Fruit fly (Drosophila melanogaster) whole organism, wandering third instar larva: ENCODE measurements around the gene PolZ2.

Experiments used
- Abd-B ChIP-seq: fragments of >200 bp; optimal IDR thresholded peaks from 2 replicates; lab custom pipeline; 2017; ENCODE audit warnings: missing biosample characterization, missing genetic modification characterization
- CG32264 ChIP-seq: fragments of 200-800 bp; sonication (Bioruptor generic); optimal IDR thresholded peaks from 2 replicates; lab custom pipeline; 2016; ENCODE audit warnings: missing biosample characterization, missing genetic modification characterization
- CG9705 ChIP-seq: fragments of 200-800 bp; sonication (Bioruptor generic); optimal IDR thresholded peaks from 2 replicates; lab custom pipeline; 2018; ENCODE audit warnings: missing biosample characterization, mild to moderate bottlenecking, missing genetic modification characterization
- CrebA ChIP-seq: fragments of 200-800 bp; sonication (Bioruptor generic); optimal IDR thresholded peaks from 2 replicates; lab custom pipeline; 2016; ENCODE audit warnings: missing biosample characterization, mild to moderate bottlenecking, missing genetic modification characterization, borderline replicate concordance
- Dfd ChIP-seq: fragments of >200 bp; optimal IDR thresholded peaks from 2 replicates; lab custom pipeline; 2017; ENCODE audit warnings: missing biosample characterization, missing genetic modification characterization
- Dif ChIP-seq: fragments of 200-275, 200-300 bp; sonication (Bioruptor generic); optimal IDR thresholded peaks from 2 replicates; lab custom pipeline; 2018; ENCODE audit warnings: missing biosample characterization, missing genetic modification characterization; ENCODE audit not compliant: partially characterized antibody
- GATAd ChIP-seq: sonication (Bioruptor generic); optimal IDR thresholded peaks from 2 replicates; lab custom pipeline; 2016; ENCODE audit warnings: missing biosample characterization, missing genetic modification characterization
- HLH106 ChIP-seq: fragments of 200-800 bp; optimal IDR thresholded peaks from 3 replicates; lab custom pipeline; 2019; ENCODE audit warnings: missing biosample characterization, mild to moderate bottlenecking, missing genetic modification characterization, moderate library complexity
- Hnf4 ChIP-seq: fragments of 200-800 bp; sonication (Bioruptor generic); optimal IDR thresholded peaks from 2 replicates; lab custom pipeline; 2016; ENCODE audit warnings: missing biosample characterization, mild to moderate bottlenecking, missing genetic modification characterization
- Hr78 ChIP-seq: fragments of >200 bp; optimal IDR thresholded peaks from 2 replicates; lab custom pipeline; 2017; ENCODE audit warnings: missing biosample characterization, missing genetic modification characterization
- Hr83 ChIP-seq: fragments of 200-300 bp; sonication (Bioruptor generic); optimal IDR thresholded peaks from 2 replicates; lab custom pipeline; 2016; ENCODE audit warnings: missing biosample characterization, mild to moderate bottlenecking, missing genetic modification characterization, moderate library complexity; ENCODE audit not compliant: poor library complexity, severe bottlenecking
- Jra ChIP-seq: sonication (Bioruptor generic); optimal IDR thresholded peaks from 2 replicates; lab custom pipeline; 2016; ENCODE audit warnings: missing biosample characterization, missing genetic modification characterization
- Mio ChIP-seq: sonication (Bioruptor generic); optimal IDR thresholded peaks from 2 replicates; lab custom pipeline; 2016; ENCODE audit warnings: missing biosample characterization, missing genetic modification characterization
- Myc ChIP-seq: fragments of >200 bp; optimal IDR thresholded peaks from 2 replicates; lab custom pipeline; 2017
- N ChIP-seq: fragments of >200 bp; optimal IDR thresholded peaks from 2 replicates; lab custom pipeline; 2018; ENCODE audit warnings: missing biosample characterization, missing external identifiers, missing genetic modification characterization
- OdsH ChIP-seq: fragments of 200-800 bp; sonication (Bioruptor generic); optimal IDR thresholded peaks from 2 replicates; lab custom pipeline; 2016; ENCODE audit warnings: missing biosample characterization, mild to moderate bottlenecking, missing genetic modification characterization
- Rel ChIP-seq, 2 experiments: fragments of 200-800 bp; sonication (Bioruptor generic) in 1 of 2; optimal IDR thresholded peaks; 2 replicates in 1 of 2; 3 replicates in 1 of 2; lab custom pipeline; 2016 to 2019; ENCODE audit warnings: mild to moderate bottlenecking in 2 of 2, missing biosample characterization in 2 of 2, missing genetic modification characterization in 2 of 2, moderate library complexity in 1 of 2
- Sp1 ChIP-seq: fragments of 200-800 bp; sonication (Bioruptor generic); optimal IDR thresholded peaks from 3 replicates; lab custom pipeline; 2019; ENCODE audit warnings: missing biosample characterization, mild to moderate bottlenecking, missing genetic modification characterization, moderate library complexity
- Vsx2 ChIP-seq: fragments of 200-300, 225-300 bp; sonication (Bioruptor generic); optimal IDR thresholded peaks from 2 replicates; lab custom pipeline; 2018; ENCODE audit warnings: missing biosample characterization, missing genetic modification characterization; ENCODE audit not compliant: partially characterized antibody
- br ChIP-seq: fragments of 200-800 bp; sonication (Bioruptor generic); optimal IDR thresholded peaks from 2 replicates; lab custom pipeline; 2016; ENCODE audit warnings: missing biosample characterization, missing genetic modification characterization
- brk ChIP-seq: fragments of 200-800 bp; sonication (Bioruptor generic); optimal IDR thresholded peaks from 2 replicates; lab custom pipeline; 2016; ENCODE audit warnings: missing biosample characterization, mild to moderate bottlenecking, missing genetic modification characterization
- dl ChIP-seq, 2 experiments: fragments of 175-275, 200-275 bp in 1 of 2; fragments of 200-275 bp in 1 of 2; sonication (Bioruptor generic); optimal IDR thresholded peaks; lab custom pipeline; 2018; ENCODE audit warnings: mild to moderate bottlenecking in 2 of 2, missing biosample characterization in 2 of 2, missing genetic modification characterization in 2 of 2, moderate library complexity in 2 of 2; ENCODE audit not compliant: partially characterized antibody in 2 of 2, insufficient read depth in 1 of 2
- dmrt93B ChIP-seq: fragments of 200-800 bp; sonication (Bioruptor generic); optimal IDR thresholded peaks from 2 replicates; lab custom pipeline; 2018; ENCODE audit warnings: missing biosample characterization, mild to moderate bottlenecking, missing genetic modification characterization
- dsf ChIP-seq: sonication (Bioruptor generic); optimal IDR thresholded peaks from 2 replicates; lab custom pipeline; 2016; ENCODE audit warnings: missing biosample characterization, missing genetic modification characterization, borderline replicate concordance
- ey ChIP-seq: fragments of 200-800 bp; sonication (Bioruptor generic); optimal IDR thresholded peaks from 2 replicates; lab custom pipeline; 2016; ENCODE audit warnings: missing biosample characterization, missing genetic modification characterization
- foxo ChIP-seq, 2 experiments: fragments of 200-800 bp; sonication (Bioruptor generic); optimal IDR thresholded peaks; 2 replicates in 1 of 2; 3 replicates in 1 of 2; lab custom pipeline; 2016 to 2017; ENCODE audit warnings: missing biosample characterization in 2 of 2, missing genetic modification characterization in 2 of 2
- fru ChIP-seq: fragments of 200-800 bp; sonication (Bioruptor generic); optimal IDR thresholded peaks from 3 replicates; lab custom pipeline; 2016; ENCODE audit warnings: missing biosample characterization, mild to moderate bottlenecking, missing genetic modification characterization
- h ChIP-seq: fragments of 200-800 bp; sonication (Bioruptor generic); optimal IDR thresholded peaks from 3 replicates; lab custom pipeline; 2016; ENCODE audit warnings: missing biosample characterization, mild to moderate bottlenecking, missing genetic modification characterization
- jim ChIP-seq: fragments of 175-275, 200-325 bp; sonication (Bioruptor generic); optimal IDR thresholded peaks from 2 replicates; lab custom pipeline; 2016; ENCODE audit warnings: missing biosample characterization, mild to moderate bottlenecking, missing genetic modification characterization
- lola ChIP-seq: fragments of >200 bp; optimal IDR thresholded peaks from 2 replicates; lab custom pipeline; 2017; ENCODE audit warnings: missing biosample characterization, missing genetic modification characterization
- pan ChIP-seq: fragments of >200 bp; optimal IDR thresholded peaks from 2 replicates; lab custom pipeline; 2017
- psq ChIP-seq: fragments of 200-800 bp; sonication (Bioruptor generic); optimal IDR thresholded peaks from 3 replicates; lab custom pipeline; 2017; ENCODE audit warnings: missing biosample characterization, mild to moderate bottlenecking, missing genetic modification characterization, moderate library complexity
- rgr ChIP-seq: fragments of 200-800 bp; sonication (Bioruptor generic); optimal IDR thresholded peaks from 3 replicates; lab custom pipeline; 2016; ENCODE audit warnings: missing biosample characterization, mild to moderate bottlenecking, missing genetic modification characterization
- sage ChIP-seq: fragments of 200-800 bp; sonication (Bioruptor generic); optimal IDR thresholded peaks from 2 replicates; lab custom pipeline; 2016; ENCODE audit warnings: missing biosample characterization, mild to moderate bottlenecking, missing genetic modification characterization
- sv ChIP-seq: fragments of 200-800 bp; sonication (Bioruptor generic); optimal IDR thresholded peaks from 3 replicates; lab custom pipeline; 2016; ENCODE audit warnings: missing biosample characterization, missing genetic modification characterization
- tai ChIP-seq: sonication (Bioruptor generic); optimal IDR thresholded peaks from 2 replicates; lab custom pipeline; 2016; ENCODE audit warnings: missing biosample characterization, missing genetic modification characterization
- usp ChIP-seq: fragments of >200 bp; optimal IDR thresholded peaks from 2 replicates; lab custom pipeline; 2017; ENCODE audit warnings: missing biosample characterization, missing genetic modification characterization
- woc ChIP-seq: sonication (Bioruptor generic); optimal IDR thresholded peaks from 2 replicates; lab custom pipeline; 2016; ENCODE audit warnings: missing biosample characterization, mild to moderate bottlenecking, missing genetic modification characterization

Gene PolZ2

dm6 chr3R:5564775-5565190 is 23.9 kb upstream of the PolZ2 start, which contains the start of the genes CG14671 and CG12746:
Gene CG14671 (minus strand): TSS chr3R:5564815.
Gene CG12746 (plus strand): TSS chr3R:5564865.
- TF ChIP-seq tai (GFP tag; lab: Kevin White, UChicago) = no peak
- TF ChIP-seq Rel (GFP tag; optimal IDR thresholded peaks at IDR 0.05; lab: Kevin White, UChicago) = no peak
- peak; percentile 88 for TF ChIP-seq Rel (tag; optimal IDR thresholded peaks at IDR 0.05; lab: Kevin White, UChicago)

- TF ChIP-seq jim (GFP tag; lab: Kevin White, UChicago) (no peak), CG9705 (GFP tag; lab: Kevin White, UChicago) (no peak), Abd-B (no peak), dmrt93B (GFP tag; lab: Kevin White, UChicago) (no peak), rgr (GFP tag; lab: Kevin White, UChicago) (peak; percentile 86), h (peak; percentile 93), Dfd (GFP tag; lab: Kevin White, UChicago) (no peak), foxo (GFP tag; optimal IDR thresholded peaks at IDR 0.05; lab: Kevin White, UChicago) (peak; percentile 68 to 84), Mio (GFP tag; lab: Kevin White, UChicago) (no peak), Dif (GFP tag; lab: Kevin White, UChicago) (no peak), N (GFP tag; lab: Kevin White, UChicago) (no peak), brk (GFP tag; lab: Kevin White, UChicago) (no peak), Hnf4 (GFP tag; lab: Kevin White, UChicago) (peak; percentile 78), GATAd (GFP tag; lab: Kevin White, UChicago) (no peak), dl (GFP tag; optimal IDR thresholded peaks at IDR 0.05; lab: Kevin White, UChicago; ENCODE audit: insufficient read depth in 1 of 2, partially characterized antibody in 2 of 2) (no peak), sage (GFP tag; lab: Kevin White, UChicago) (no peak), Hr78 (GFP tag; lab: Kevin White, UChicago) (no peak), woc (GFP tag; lab: Kevin White, UChicago) (no peak), pan (lab: Kevin White, UChicago) (no peak), psq (GFP tag; lab: Kevin White, UChicago) (peak; percentile 64), br (GFP tag; lab: Kevin White, UChicago) (peak; percentile 88), Vsx2 (GFP tag; lab: Kevin White, UChicago) (no peak), Rel (GFP tag; optimal IDR thresholded peaks at IDR 0.05; lab: Kevin White, UChicago) (peak; percentile 26), Rel (tag; optimal IDR thresholded peaks at IDR 0.05; lab: Kevin White, UChicago) (no peak), Hr83 (GFP tag; lab: Kevin White, UChicago) (no peak), Sp1 (peak; percentile 74), CrebA (no peak), ey (GFP tag; lab: Kevin White, UChicago) (peak; percentile 83), sv (GFP tag; lab: Kevin White, UChicago) (peak; percentile 70), fru (no peak), Myc (lab: Kevin White, UChicago) (no peak), CG32264 (peak; percentile 43), tai (GFP tag; lab: Kevin White, UChicago) (no peak), HLH106 (tag; lab: Kevin White, UChicago) (peak; percentile 72), lola (GFP tag; lab: Kevin White, UChicago) (no peak), dsf (GFP tag; lab: Kevin White, UChicago) (no peak), Jra (GFP tag; lab: Kevin White, UChicago) (peak; percentile 61), usp (GFP tag; lab: Kevin White, UChicago) (no peak), OdsH (GFP tag; lab: Kevin White, UChicago) (peak; percentile 80)
Measured at dm6 chr3R:5565623-5566022, 23.1 kb upstream of the PolZ2 start.

- TF ChIP-seq Rel (GFP tag; optimal IDR thresholded peaks at IDR 0.05; lab: Kevin White, UChicago) (no peak), Rel (tag; optimal IDR thresholded peaks at IDR 0.05; lab: Kevin White, UChicago) (peak; percentile 13), jim (GFP tag; lab: Kevin White, UChicago) (no peak), dsf (GFP tag; lab: Kevin White, UChicago) (peak; percentile 33), CG9705 (GFP tag; lab: Kevin White, UChicago) (peak; percentile 46), Sp1 (peak; percentile 34), Mio (GFP tag; lab: Kevin White, UChicago) (no peak), fru (peak; percentile 44), CG32264 (no peak), foxo (GFP tag; optimal IDR thresholded peaks at IDR 0.05; lab: Kevin White, UChicago) (peak in 1 of 2 experiments; percentile 71), Jra (GFP tag; lab: Kevin White, UChicago) (peak; percentile 43), Hnf4 (GFP tag; lab: Kevin White, UChicago) (peak; percentile 69), rgr (GFP tag; lab: Kevin White, UChicago) (peak; percentile 59), Dif (GFP tag; lab: Kevin White, UChicago) (no peak), usp (GFP tag; lab: Kevin White, UChicago) (no peak), psq (GFP tag; lab: Kevin White, UChicago) (peak; percentile 40), br (GFP tag; lab: Kevin White, UChicago) (peak; percentile 67), h (peak; percentile 69), dl (GFP tag; optimal IDR thresholded peaks at IDR 0.05; lab: Kevin White, UChicago; ENCODE audit: insufficient read depth in 1 of 2, partially characterized antibody in 2 of 2) (no peak), OdsH (GFP tag; lab: Kevin White, UChicago) (peak; percentile 24), woc (GFP tag; lab: Kevin White, UChicago) (peak; percentile 79), sv (GFP tag; lab: Kevin White, UChicago) (peak; percentile 66), Vsx2 (GFP tag; lab: Kevin White, UChicago) (no peak), ey (GFP tag; lab: Kevin White, UChicago) (peak; percentile 52), HLH106 (tag; lab: Kevin White, UChicago) (peak; percentile 68), Hr83 (GFP tag; lab: Kevin White, UChicago) (peak; percentile 27), GATAd (GFP tag; lab: Kevin White, UChicago) (no peak)
Measured at dm6 chr3R:5568590-5568989, 20.1 kb upstream of the PolZ2 start, which contains the start of the genes CG2931 and Rheb. Gene CG2931 (minus strand): TSS chr3R:5568615. Gene Rheb (plus strand): TSS chr3R:5568921.
